Fruit fly (Drosophila melanogaster): ENCODE measurements around the gene CG2187.

DNA sequence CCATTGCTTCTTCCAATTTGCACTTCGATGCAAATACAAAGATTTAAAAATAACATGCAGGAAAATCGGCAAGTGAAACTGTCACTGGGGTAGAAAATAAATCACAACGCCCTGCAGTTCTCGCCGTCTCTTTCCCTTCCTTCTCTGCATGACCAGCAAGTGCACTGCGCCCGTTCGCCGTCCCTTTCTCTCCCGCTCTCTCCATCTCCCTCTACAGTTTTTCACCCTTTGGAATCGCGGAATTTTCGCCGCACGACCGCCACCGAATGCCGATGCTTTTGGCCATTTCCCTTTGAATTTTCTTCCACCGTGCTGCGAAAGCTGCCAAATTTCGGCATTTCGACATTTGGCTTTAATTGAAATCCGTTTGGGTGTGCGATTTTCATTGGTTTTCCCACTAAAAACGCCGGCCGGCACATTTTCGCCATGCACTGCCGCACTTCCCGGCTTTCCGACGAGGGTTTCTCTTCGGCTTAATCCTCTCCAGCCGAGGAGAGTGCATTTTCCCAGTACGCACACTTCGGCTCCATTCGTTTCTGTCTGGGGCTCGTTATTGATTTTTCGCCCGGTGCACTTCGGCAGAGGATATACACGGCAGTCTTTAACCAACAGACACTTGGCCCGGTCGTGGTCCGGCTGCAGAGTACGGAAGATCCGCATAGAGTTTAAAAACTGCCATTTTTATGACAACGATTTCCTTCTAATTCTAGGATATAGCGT is 19.2 kb downstream of the CG2187 start:
- TF ChIP-seq fd96Ca (GFP tag; IDR thresholded peaks at IDR 0.05) (no peak), Pif1A (GFP tag; optimal IDR thresholded peaks at IDR 0.05) (no peak), Ets98B (GFP tag; IDR thresholded peaks at IDR 0.05) (0 out of 2 replicates have a peak, but pooled peaks have one; percentile 30), rn (GFP tag; IDR thresholded peaks at IDR 0.05) (no peak), Pif1B (GFP tag; optimal IDR thresholded peaks at IDR 0.05) (no peak), CG8159 (tag; optimal IDR thresholded peaks at IDR 0.05) (no peak), CG12605 (GFP tag; IDR thresholded peaks at IDR 0.05) (no peak), EcR (GFP tag; optimal IDR thresholded peaks at IDR 0.05) (no peak), CG32121 (GFP tag; IDR thresholded peaks at IDR 0.05) (peak; percentile 66), CG34367 (tag; optimal IDR thresholded peaks at IDR 0.05) (no peak), CG9948 (tag; optimal IDR thresholded peaks at IDR 0.05) (no peak)
